Worm (Caenorhabditis elegans) whole organism, young adult: ENCODE data around the gene pek-1.

Experiments
- B0261.1 ChIP-seq: sonication (generic microtip); optimal IDR thresholded peaks from 2 replicates; lab custom pipeline; 2016; ENCODE audit warnings: mild to moderate bottlenecking, missing genetic modification characterization, moderate library complexity, missing compliant biosample characterization
- D2030.7 ChIP-seq: fragments of 200-800 bp; sonication (Bioruptor generic); IDR thresholded peaks from 2 replicates; pipeline ENCODE4 v1.3.6; 2022; ENCODE audit warnings: missing genetic modification reagents, missing genetic modification characterization, missing compliant biosample characterization
- F22D6.2 ChIP-seq: sonication (generic microtip); optimal IDR thresholded peaks from 2 replicates; lab custom pipeline; 2016; ENCODE audit warnings: mild to moderate bottlenecking, missing genetic modification characterization, missing compliant biosample characterization
- F23B12.7 ChIP-seq: sonication (generic microtip); optimal IDR thresholded peaks from 2 replicates; lab custom pipeline; 2017; ENCODE audit warnings: missing genetic modification characterization, mild to moderate bottlenecking, missing compliant biosample characterization, antibody characterized with exemption, moderate library complexity; ENCODE audit not compliant: insufficient read depth
- F33H1.4 ChIP-seq: fragments of 200-800 bp; sonication (Bioruptor generic); IDR thresholded peaks from 2 replicates; pipeline ENCODE4 v1.3.6; 2022; ENCODE audit warnings: missing genetic modification reagents, missing genetic modification characterization, missing compliant biosample characterization
- F37B4.10 ChIP-seq: fragments of 200-800 bp; sonication (Bioruptor generic); IDR thresholded peaks from 2 replicates; pipeline ENCODE4 v1.3.6; 2022; ENCODE audit warnings: missing genetic modification characterization, missing compliant biosample characterization
- F49E8.2 ChIP-seq: sonication (generic microtip); optimal IDR thresholded peaks from 3 replicates; lab custom pipeline; 2017; ENCODE audit warnings: missing genetic modification characterization, mild to moderate bottlenecking, missing compliant biosample characterization, antibody characterized with exemption, moderate library complexity; ENCODE audit not compliant: insufficient read depth
- T26A5.8 ChIP-seq: sonication (generic microtip); optimal IDR thresholded peaks from 2 replicates; lab custom pipeline; 2016; ENCODE audit warnings: missing genetic modification characterization, missing compliant biosample characterization
- Y79H2A.3 ChIP-seq: fragments of 200-800 bp; sonication (Bioruptor generic); conservative IDR thresholded peaks from 2 replicates; pipeline ENCODE4 v1.3.6; 2022; ENCODE audit warnings: missing genetic modification reagents, missing genetic modification characterization, missing compliant biosample characterization
- ama-1 ChIP-seq, 3 experiments: fragments of 150-350 bp in 1 of 3; sonication (generic microtip) in 2 of 3; optimal IDR thresholded peaks; 2 replicates each; lab custom pipeline; 2014 to 2018; ENCODE audit warnings: missing biosample characterization in 2 of 3, missing genetic modification characterization in 2 of 3, missing genetic modification reagents in 2 of 3
- atf-7 ChIP-seq: sonication (generic microtip); optimal IDR thresholded peaks from 2 replicates; lab custom pipeline; 2017; ENCODE audit warnings: mild to moderate bottlenecking, missing genetic modification characterization, missing compliant biosample characterization
- attf-5 ChIP-seq: fragments of 200-800 bp; sonication (Bioruptor generic); optimal IDR thresholded peaks from 2 replicates; lab custom pipeline; 2018; ENCODE audit warnings: mild to moderate bottlenecking, missing genetic modification characterization, missing compliant biosample characterization
- bed-2 ChIP-seq: fragments of 200-800 bp; sonication (Bioruptor generic); IDR thresholded peaks from 2 replicates; pipeline ENCODE4 v1.3.6; 2022; ENCODE audit warnings: missing genetic modification reagents, missing genetic modification characterization, missing compliant biosample characterization
- ceh-100 ChIP-seq: fragments of 200-800 bp; sonication (Bioruptor generic); IDR thresholded peaks from 2 replicates; pipeline ENCODE4 v1.3.6; 2022; ENCODE audit warnings: missing genetic modification reagents, missing genetic modification characterization, missing compliant biosample characterization
- ceh-27 ChIP-seq: fragments of 200-800 bp; sonication (Bioruptor generic); optimal IDR thresholded peaks from 2 replicates; lab custom pipeline; 2018; ENCODE audit warnings: mild to moderate bottlenecking, missing genetic modification characterization, moderate library complexity, missing compliant biosample characterization
- ceh-91 ChIP-seq: fragments of 200-800 bp; sonication (Bioruptor generic); IDR thresholded peaks from 2 replicates; pipeline ENCODE4 v1.3.6; 2022; ENCODE audit warnings: missing genetic modification reagents, missing genetic modification characterization, missing compliant biosample characterization
- chd-7 ChIP-seq: sonication (generic microtip); optimal IDR thresholded peaks from 2 replicates; lab custom pipeline; 2016; ENCODE audit warnings: mild to moderate bottlenecking, missing genetic modification characterization, moderate library complexity, missing compliant biosample characterization
- efl-1 ChIP-seq: fragments of 150-350 bp; optimal IDR thresholded peaks from 2 replicates; lab custom pipeline; 2014; ENCODE audit warnings: missing biosample characterization, missing genetic modification reagents, missing genetic modification characterization
- egrh-3 ChIP-seq: fragments of 200-800 bp; sonication (Bioruptor generic); IDR thresholded peaks from 2 replicates; pipeline ENCODE4 v1.3.6; 2022; ENCODE audit warnings: missing genetic modification reagents, missing genetic modification characterization, missing compliant biosample characterization
- ets-4 ChIP-seq: fragments of 200-800 bp; sonication (Bioruptor generic); optimal IDR thresholded peaks from 2 replicates; lab custom pipeline; 2018; ENCODE audit warnings: mild to moderate bottlenecking, missing genetic modification characterization, missing compliant biosample characterization
- fkh-3 ChIP-seq: sonication (generic microtip); optimal IDR thresholded peaks from 2 replicates; lab custom pipeline; 2016; ENCODE audit warnings: mild to moderate bottlenecking, missing genetic modification characterization, missing compliant biosample characterization
- hsf-1 ChIP-seq: fragments of 200-800 bp; sonication (Bioruptor generic); IDR thresholded peaks from 2 replicates; pipeline ENCODE4 v1.3.6; 2022; ENCODE audit warnings: missing genetic modification reagents, missing genetic modification characterization, missing compliant biosample characterization
- lsl-1 ChIP-seq: fragments of 200-800 bp; sonication (Bioruptor generic); optimal IDR thresholded peaks from 2 replicates; lab custom pipeline; 2018; ENCODE audit warnings: mild to moderate bottlenecking, missing genetic modification characterization, moderate library complexity, missing compliant biosample characterization
- mcd-1 ChIP-seq: fragments of 200-800 bp; sonication (Bioruptor generic); IDR thresholded peaks from 2 replicates; pipeline ENCODE4 v1.3.6; 2022; ENCODE audit warnings: missing genetic modification reagents, missing genetic modification characterization, missing compliant biosample characterization
- mes-4 ChIP-seq: sonication (generic microtip); optimal IDR thresholded peaks from 2 replicates; lab custom pipeline; 2016; ENCODE audit warnings: missing genotype, missing genetic modification characterization, missing compliant biosample characterization
- nfyb-1 ChIP-seq: fragments of 200-800 bp; sonication (Bioruptor generic); IDR thresholded peaks from 2 replicates; pipeline ENCODE4 v1.3.6; 2022; ENCODE audit warnings: missing genetic modification reagents, missing genetic modification characterization, missing compliant biosample characterization
- pbrm-1 ChIP-seq: fragments of 200-800 bp; sonication (Bioruptor generic); IDR thresholded peaks from 2 replicates; pipeline ENCODE4 v1.3.6; 2022; ENCODE audit warnings: missing genetic modification reagents, missing genetic modification characterization, missing compliant biosample characterization
- rec-8 ChIP-seq, 2 experiments: sonication (generic microtip); optimal IDR thresholded peaks; 2 replicates each; lab custom pipeline; 2016; ENCODE audit warnings: mild to moderate bottlenecking in 2 of 2, missing genetic modification characterization in 2 of 2, missing genetic modification reagents in 2 of 2, missing genotype in 2 of 2, missing biosample characterization in 1 of 2, missing compliant biosample characterization in 1 of 2, moderate library complexity in 1 of 2
- tlf-1 ChIP-seq: fragments of 200-800 bp; sonication (Bioruptor generic); optimal IDR thresholded peaks from 2 replicates; lab custom pipeline; 2018; ENCODE audit warnings: mild to moderate bottlenecking, missing genetic modification characterization, missing compliant biosample characterization
- zim-3 ChIP-seq: sonication (generic microtip); optimal IDR thresholded peaks from 2 replicates; lab custom pipeline; 2017; ENCODE audit warnings: mild to moderate bottlenecking, missing genetic modification characterization, moderate library complexity, missing compliant biosample characterization
- ztf-28 ChIP-seq: fragments of 200-800 bp; sonication (Bioruptor generic); IDR thresholded peaks from 2 replicates; pipeline ENCODE4 v1.3.6; 2022; ENCODE audit warnings: missing genetic modification reagents, missing genetic modification characterization, missing compliant biosample characterization

Gene pek-1

ce11 chrX:11387723-11388330 is 26.9 kb downstream of the pek-1 start (continued):
- no peak for TF ChIP-seq F23B12.7

- TF ChIP-seq chd-7 (tag; lab: Kevin White, UChicago) (no peak), ceh-27 (GFP tag; lab: Kevin White, UChicago) (peak; percentile 26)
- TF ChIP-seq, all 124 proteins: peak for 1
These were observed 27.8 kb downstream of the pek-1 start for ce11 chrX:11386903-11387302.

ce11 chrX:11385916-11386315 is 28.8 kb downstream of the pek-1 start:
- TF ChIP-seq mcd-1 (GFP tag; lab: Robert Waterston, UW), result no peak
- TF ChIP-seq D2030.7 (GFP tag; lab: Robert Waterston, UW), result no peak
- TF ChIP-seq rec-8 (tag; optimal IDR thresholded peaks at IDR 0.05; lab: Kevin White, UChicago), result no peak
- TF ChIP-seq B0261.1 (tag; lab: Kevin White, UChicago), result no peak
- no peak for TF ChIP-seq pbrm-1
- TF ChIP-seq hsf-1 (GFP tag; lab: Robert Waterston, UW), result no peak
- no peak for TF ChIP-seq ceh-27 (GFP tag; lab: Kevin White, UChicago)
- TF ChIP-seq zim-3, result no peak
- TF ChIP-seq ama-1 (optimal IDR thresholded peaks at IDR 0.05; lab: Kevin White, UChicago), result no peak
- TF ChIP-seq ama-1 (GFP tag; optimal IDR thresholded peaks at IDR 0.05; lab: Kevin White, UChicago), result no peak
- TF ChIP-seq mes-4 (tag; lab: Kevin White, UChicago), result no peak
- no peak for TF ChIP-seq tlf-1 (GFP tag; lab: Kevin White, UChicago)
- no peak for TF ChIP-seq fkh-3
- TF ChIP-seq ceh-100 (GFP tag; lab: Robert Waterston, UW), result no peak
- TF ChIP-seq efl-1 (GFP tag; lab: Kevin White, UChicago), result no peak
- no peak for TF ChIP-seq F22D6.2
- TF ChIP-seq bed-2, result no peak
- TF ChIP-seq atf-7 (tag; lab: Kevin White, UChicago), result no peak

ce11 chrX:11384534-11385441 is 29.9 kb downstream of the pek-1 start, which contains the start of the genes F08B12.11 and prmn-1:
Gene F08B12.11, plus strand, starts transcription at chrX:11385054.
Gene prmn-1, plus strand, starts transcription at chrX:11385084.
- TF ChIP-seq lsl-1 (GFP tag; lab: Kevin White, UChicago) (no peak), egrh-3 (GFP tag; lab: Robert Waterston, UW) (0 out of 2 replicates have a peak, but pooled peaks have one; percentile 44), Y79H2A.3 (GFP tag; lab: Robert Waterston, UW) (no peak), ztf-28 (GFP tag; lab: Robert Waterston, UW) (no peak), T26A5.8 (tag; lab: Kevin White, UChicago) (no peak), F37B4.10 (GFP tag; lab: Robert Waterston, UW) (no peak)
- TF ChIP-seq, all 124 proteins: peak for 1

- no peak for TF ChIP-seq nfyb-1 (GFP tag; lab: Robert Waterston, UW)
- TF ChIP-seq lsl-1 (GFP tag; lab: Kevin White, UChicago), result no peak
- no peak for TF ChIP-seq F49E8.2 (tag; lab: Kevin White, UChicago)
- TF ChIP-seq mes-4 (tag; lab: Kevin White, UChicago), result no peak
- TF ChIP-seq ceh-91, result no peak
- no peak for TF ChIP-seq pbrm-1
- TF ChIP-seq ets-4 (GFP tag; lab: Kevin White, UChicago), result no peak
- TF ChIP-seq ztf-28 (GFP tag; lab: Robert Waterston, UW), result no peak
- no peak for TF ChIP-seq F33H1.4
- TF ChIP-seq attf-5, result no peak
These were observed 31.3 kb downstream of the pek-1 start for ce11 chrX:11383359-11383758.
